Worm (Caenorhabditis elegans): ENCODE results near the gene fbxc-29.
"Not testable (repeated sequence)": the region's sequence is repeated elsewhere in the genome, so short reads cannot be mapped to it uniquely, and the experiment has no call there.

fbxc-29 gene

ce11 chrII:958618-959017 is 42.7 kb downstream of the fbxc-29 start, which contains the start of gene sdz-4:
TSS of gene sdz-4 (plus strand) at chrII:958918.
- TF ChIP-seq attf-3 (GFP tag; conservative IDR thresholded peaks at IDR 0.05) (no peak), ekl-4 (GFP tag; IDR thresholded peaks at IDR 0.05) (no peak)

ce11 chrII:960218-960617 is 44.3 kb downstream of the fbxc-29 start, which contains the start of the genes C32B5.18 and C32B5.7:
TSS of gene C32B5.18 (plus strand) at chrII:960518.
TSS of gene C32B5.7 (plus strand) at chrII:960528.
- TF ChIP-seq mxl-1 (tag; optimal IDR thresholded peaks at IDR 0.05) (no peak), pha-4 (tag; optimal IDR thresholded peaks at IDR 0.05) (no peak), F39B2.1 (GFP tag; IDR thresholded peaks at IDR 0.05) (no peak), madf-3 (GFP tag; IDR thresholded peaks at IDR 0.05) (0 out of 2 replicates have a peak, but pooled peaks have one; percentile 36), rec-8 (tag; optimal IDR thresholded peaks at IDR 0.05) (no peak), egl-18 (GFP tag; IDR thresholded peaks at IDR 0.05) (0 out of 2 replicates have a peak, but pooled peaks have one; percentile 29), him-1 (tag; optimal IDR thresholded peaks at IDR 0.05) (no peak)

- TF ChIP-seq lin-26 (GFP tag; IDR thresholded peaks at IDR 0.05) (0 out of 2 replicates have a peak, but pooled peaks have one; percentile 24), aptf-2 (GFP tag; conservative IDR thresholded peaks at IDR 0.05) (no peak)
Observed at ce11 chrII:961961-962360, 46.1 kb downstream of the fbxc-29 start, which contains the start of gene C32B5.13. TSS of gene C32B5.13 (minus strand) at chrII:962061.

ce11 chrII:966962-967361 is 51.1 kb downstream of the fbxc-29 start, which contains the start of gene fbxc-18:
TSS of gene fbxc-18 (minus strand) at chrII:967062.
- not testable (repeated sequence) for TF ChIP-seq ztf-22, F57A8.1, tlf-1 (GFP tag; optimal IDR thresholded peaks at IDR 0.05)

All from whole organism, young adult.